Worm (Caenorhabditis elegans): ENCODE data around the gene F59E11.6.

The F59E11.6 gene

DNA sequence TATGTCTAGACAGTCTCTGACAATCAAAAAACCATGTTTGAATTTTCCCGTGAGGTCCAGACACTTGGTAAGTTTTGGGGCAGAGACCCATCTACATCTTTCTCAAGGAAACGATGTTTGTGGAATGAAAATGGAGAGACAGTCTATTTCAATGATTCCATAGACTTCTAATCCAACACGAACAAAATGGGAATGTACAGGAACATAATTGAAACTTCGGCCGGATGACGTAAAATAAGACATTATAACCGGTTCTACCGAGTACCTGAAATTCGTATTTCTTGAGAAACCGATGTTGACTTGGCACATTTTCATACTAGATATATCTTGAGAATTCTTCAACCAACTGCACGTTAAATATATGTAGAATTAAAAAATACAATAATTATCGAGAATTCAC is 3.5 kb upstream of the F59E11.6 start, which contains the start of gene str-87:
Gene str-87, minus strand, starts transcription at position 101 of the 400 bp plus-strand sequence.
- TF ChIP-seq ztf-23 (GFP tag; IDR thresholded peaks at IDR 0.05) (no peak), ref-1 (GFP tag; conservative IDR thresholded peaks at IDR 0.05) (no peak), tab-1 (GFP tag; IDR thresholded peaks at IDR 0.05) (no peak), klf-2 (GFP tag; conservative IDR thresholded peaks at IDR 0.05) (no peak), med-1 (GFP tag; optimal IDR thresholded peaks at IDR 0.05; ENCODE audit: insufficient read depth) (no peak), T22C8.4 (GFP tag; IDR thresholded peaks at IDR 0.05) (no peak), flt-1 (GFP tag; IDR thresholded peaks at IDR 0.05) (no peak), cog-1 (tag; optimal IDR thresholded peaks at IDR 0.05) (no peak), ztf-29 (GFP tag; IDR thresholded peaks at IDR 0.05) (no peak)

DNA sequence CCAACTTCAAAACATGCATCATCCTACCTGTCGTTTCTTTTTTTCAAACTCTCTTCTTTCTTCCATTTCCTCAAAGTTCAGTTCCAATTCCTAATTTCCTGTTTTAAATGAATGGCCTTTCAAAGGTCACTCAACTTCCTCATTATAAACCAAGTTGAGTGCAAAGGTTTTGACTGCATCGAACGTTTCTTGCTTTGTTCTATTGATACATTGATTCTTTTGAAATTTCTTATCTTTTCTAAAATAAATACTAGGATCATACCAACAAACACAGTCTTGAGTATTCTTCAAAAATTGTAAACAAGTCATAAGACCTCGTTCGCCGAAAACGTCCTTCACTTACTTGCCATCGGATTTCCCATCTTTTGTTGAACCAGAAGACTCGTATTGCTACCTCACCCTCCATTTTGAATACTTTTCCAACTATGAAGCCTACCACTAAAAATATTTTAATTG is 1.4 kb upstream of the F59E11.6 start, which contains the start of gene F59E11.7:
Gene F59E11.7, plus strand, starts transcription at position 51 of the 456 bp plus-strand sequence.
- TF ChIP-seq ztf-29 (GFP tag; IDR thresholded peaks at IDR 0.05) (no peak), tab-1 (GFP tag; IDR thresholded peaks at IDR 0.05) (no peak), cog-1 (tag; optimal IDR thresholded peaks at IDR 0.05) (no peak), ztf-23 (GFP tag; IDR thresholded peaks at IDR 0.05) (no peak), klf-2 (GFP tag; conservative IDR thresholded peaks at IDR 0.05) (no peak), T22C8.4 (GFP tag; IDR thresholded peaks at IDR 0.05) (no peak), flt-1 (GFP tag; IDR thresholded peaks at IDR 0.05) (no peak), ref-1 (GFP tag; conservative IDR thresholded peaks at IDR 0.05) (no peak), med-1 (GFP tag; optimal IDR thresholded peaks at IDR 0.05; ENCODE audit: insufficient read depth) (no peak)

DNA sequence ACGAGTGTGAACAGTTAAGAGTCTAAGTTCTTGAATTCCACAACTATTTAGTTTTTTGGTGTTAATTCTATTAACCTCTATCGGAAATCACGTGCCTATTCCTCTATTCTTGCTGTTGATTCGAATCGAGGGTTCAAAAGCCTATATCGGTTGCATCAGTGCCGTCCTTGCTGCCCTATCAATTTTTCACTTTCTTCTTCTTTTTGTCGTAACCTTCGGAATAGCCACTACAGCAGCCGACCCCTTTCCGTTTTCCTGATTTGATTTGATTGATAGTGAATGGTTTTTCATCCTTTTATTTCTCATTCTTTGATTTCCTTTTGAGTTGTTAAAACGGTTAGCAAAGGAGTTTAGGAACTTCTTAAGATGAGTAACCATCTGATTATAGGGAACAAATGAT is 2.7 kb downstream of the F59E11.6 start:
- TF ChIP-seq flt-1 (GFP tag; IDR thresholded peaks at IDR 0.05) (no peak), klf-2 (GFP tag; conservative IDR thresholded peaks at IDR 0.05) (no peak), tab-1 (GFP tag; IDR thresholded peaks at IDR 0.05) (no peak), cog-1 (tag; optimal IDR thresholded peaks at IDR 0.05) (no peak), T22C8.4 (GFP tag; IDR thresholded peaks at IDR 0.05) (no peak), med-1 (GFP tag; optimal IDR thresholded peaks at IDR 0.05; ENCODE audit: insufficient read depth) (no peak), ref-1 (GFP tag; conservative IDR thresholded peaks at IDR 0.05) (no peak), ztf-23 (GFP tag; IDR thresholded peaks at IDR 0.05) (no peak), ztf-29 (GFP tag; IDR thresholded peaks at IDR 0.05) (no peak)

DNA sequence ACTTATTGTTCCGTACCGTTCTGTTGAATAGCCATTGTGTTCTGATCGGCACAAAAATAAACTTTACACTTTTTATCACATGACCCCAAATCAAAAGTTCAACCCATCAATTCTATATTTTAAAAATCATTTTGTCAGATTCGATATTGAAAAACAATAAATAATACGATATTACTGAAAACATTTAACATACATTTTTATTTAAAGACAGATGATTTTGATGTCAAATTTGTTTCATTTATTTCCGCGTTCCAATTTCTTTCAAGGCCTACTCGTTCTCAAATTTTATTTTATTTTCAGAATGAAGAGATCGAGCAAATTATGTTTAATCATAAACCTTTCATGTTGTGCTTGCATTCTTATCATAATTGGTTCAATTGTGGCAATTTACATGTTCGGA is 3.2 kb downstream of the F59E11.6 start, which contains the start of gene F59E11.5:
Gene F59E11.5, plus strand, starts transcription at position 301 of the 400 bp plus-strand sequence.
- TF ChIP-seq tab-1 (GFP tag; IDR thresholded peaks at IDR 0.05) (no peak), ztf-29 (GFP tag; IDR thresholded peaks at IDR 0.05) (no peak), cog-1 (tag; optimal IDR thresholded peaks at IDR 0.05) (no peak), flt-1 (GFP tag; IDR thresholded peaks at IDR 0.05) (no peak), T22C8.4 (GFP tag; IDR thresholded peaks at IDR 0.05) (no peak), ztf-23 (GFP tag; IDR thresholded peaks at IDR 0.05) (no peak), ref-1 (GFP tag; conservative IDR thresholded peaks at IDR 0.05) (no peak), med-1 (GFP tag; optimal IDR thresholded peaks at IDR 0.05; ENCODE audit: insufficient read depth) (no peak), klf-2 (GFP tag; conservative IDR thresholded peaks at IDR 0.05) (no peak)

DNA sequence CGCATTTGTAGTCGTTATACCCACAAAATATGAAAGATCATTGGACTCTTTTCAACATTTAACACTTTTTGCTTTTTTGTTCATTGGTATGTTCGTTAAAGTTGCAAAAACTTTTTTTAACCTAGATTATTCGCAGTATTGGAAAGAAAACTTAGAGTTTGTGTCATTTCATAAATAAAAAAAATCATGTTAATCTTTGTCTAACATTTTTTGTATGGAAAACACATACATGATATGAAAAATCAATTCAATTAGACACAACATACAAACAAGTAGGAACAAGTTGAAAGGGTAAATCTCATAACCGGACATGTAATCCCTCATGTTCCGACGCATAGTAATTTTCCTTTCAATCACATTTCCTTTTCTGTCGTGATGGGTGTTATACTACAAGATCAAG is 9.6 kb downstream of the F59E11.6 start, which contains the start of gene F59E11.2:
Gene F59E11.2, plus strand, starts transcription at position 301 of the 400 bp plus-strand sequence.
- TF ChIP-seq klf-2 (GFP tag; conservative IDR thresholded peaks at IDR 0.05) = no peak
- no peak for TF ChIP-seq flt-1 (GFP tag; IDR thresholded peaks at IDR 0.05)
- TF ChIP-seq tab-1 (GFP tag; IDR thresholded peaks at IDR 0.05) = no peak
- no peak for TF ChIP-seq ztf-23 (GFP tag; IDR thresholded peaks at IDR 0.05)
- no peak for TF ChIP-seq ztf-29 (GFP tag; IDR thresholded peaks at IDR 0.05)
- TF ChIP-seq T22C8.4 (GFP tag; IDR thresholded peaks at IDR 0.05) = no peak
- TF ChIP-seq cog-1 (tag; optimal IDR thresholded peaks at IDR 0.05) = no peak
- TF ChIP-seq ref-1 (GFP tag; conservative IDR thresholded peaks at IDR 0.05) = no peak
- TF ChIP-seq med-1 (GFP tag; optimal IDR thresholded peaks at IDR 0.05; ENCODE audit: insufficient read depth) = no peak

DNA sequence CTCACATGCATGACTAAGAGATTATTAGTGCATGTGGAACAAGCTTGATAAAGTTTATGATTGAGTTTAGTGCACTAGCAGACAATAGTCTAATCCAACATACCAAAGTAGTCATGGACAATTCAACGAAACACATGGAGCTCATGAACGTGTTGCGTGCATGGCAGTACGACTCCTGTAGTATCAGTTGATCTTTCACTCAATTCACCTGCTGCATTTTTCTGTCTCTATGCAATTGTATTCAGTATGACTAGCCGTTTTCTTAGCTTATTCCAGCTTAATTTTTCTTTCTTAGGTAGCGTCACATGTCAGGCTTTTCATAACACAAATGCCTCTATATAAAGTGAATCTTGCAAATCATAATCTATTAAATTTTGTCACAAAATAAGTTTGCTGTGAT is 11.7 kb downstream of the F59E11.6 start, which contains the start of gene srx-1:
Gene srx-1, plus strand, starts transcription at position 382 of the 400 bp plus-strand sequence.
- TF ChIP-seq med-1 (GFP tag; optimal IDR thresholded peaks at IDR 0.05; ENCODE audit: insufficient read depth) (no peak), T22C8.4 (GFP tag; IDR thresholded peaks at IDR 0.05) (no peak), cog-1 (tag; optimal IDR thresholded peaks at IDR 0.05) (no peak), klf-2 (GFP tag; conservative IDR thresholded peaks at IDR 0.05) (no peak), ztf-29 (GFP tag; IDR thresholded peaks at IDR 0.05) (no peak), ref-1 (GFP tag; conservative IDR thresholded peaks at IDR 0.05) (no peak), ztf-23 (GFP tag; IDR thresholded peaks at IDR 0.05) (no peak), tab-1 (GFP tag; IDR thresholded peaks at IDR 0.05) (no peak), flt-1 (GFP tag; IDR thresholded peaks at IDR 0.05) (no peak)

DNA sequence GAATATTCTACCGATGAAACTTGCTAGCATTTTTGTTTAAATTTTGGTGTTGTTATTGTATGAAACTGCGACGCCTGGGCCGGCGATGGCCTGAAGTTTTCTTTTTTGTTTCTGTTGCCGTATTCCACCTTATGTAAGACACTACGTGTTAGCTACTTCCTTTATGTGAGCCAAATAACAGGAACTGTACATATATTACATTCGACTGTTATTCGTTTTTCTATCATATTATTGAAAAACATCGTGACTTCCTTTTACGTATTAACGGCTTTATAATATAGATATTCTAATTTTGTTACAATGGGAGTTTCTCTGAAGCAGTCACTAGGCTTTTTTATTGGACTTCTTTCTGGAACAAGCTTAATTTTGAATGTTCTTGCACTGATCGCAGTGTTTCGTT is 13.7 kb downstream of the F59E11.6 start, which contains the start of gene srx-3:
Gene srx-3, plus strand, starts transcription at position 301 of the 400 bp plus-strand sequence.
- no peak for TF ChIP-seq flt-1 (GFP tag; IDR thresholded peaks at IDR 0.05)
- TF ChIP-seq ztf-23 (GFP tag; IDR thresholded peaks at IDR 0.05) = no peak
- no peak for TF ChIP-seq ztf-29 (GFP tag; IDR thresholded peaks at IDR 0.05)
- no peak for TF ChIP-seq T22C8.4 (GFP tag; IDR thresholded peaks at IDR 0.05)
- no peak for TF ChIP-seq ref-1 (GFP tag; conservative IDR thresholded peaks at IDR 0.05)
- TF ChIP-seq cog-1 (tag; optimal IDR thresholded peaks at IDR 0.05) = no peak
- TF ChIP-seq tab-1 (GFP tag; IDR thresholded peaks at IDR 0.05) = no peak

DNA sequence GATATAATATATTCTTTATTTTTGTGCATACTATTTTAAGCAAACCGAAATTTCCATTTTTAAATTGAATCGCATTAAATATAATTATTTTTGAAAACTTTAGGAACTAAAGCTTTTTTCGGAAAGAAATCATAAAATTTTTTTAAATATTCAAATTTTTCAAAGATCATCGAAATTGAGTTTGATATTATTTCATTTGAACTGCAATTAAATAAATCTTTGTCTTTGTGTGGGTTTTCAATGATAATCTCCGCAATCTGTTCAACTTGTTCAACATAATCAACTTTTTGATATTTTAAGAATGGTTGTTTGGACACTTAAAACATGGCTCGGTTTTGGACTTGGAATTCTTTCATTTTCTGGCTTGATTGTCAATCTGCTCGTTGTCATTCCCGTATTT is 17.6 kb downstream of the F59E11.6 start, which contains the start of gene srx-2:
Gene srx-2, plus strand, starts transcription at position 301 of the 400 bp plus-strand sequence.
- TF ChIP-seq ztf-29 (GFP tag; IDR thresholded peaks at IDR 0.05) = no peak
- TF ChIP-seq ztf-23 (GFP tag; IDR thresholded peaks at IDR 0.05) = no peak

DNA sequence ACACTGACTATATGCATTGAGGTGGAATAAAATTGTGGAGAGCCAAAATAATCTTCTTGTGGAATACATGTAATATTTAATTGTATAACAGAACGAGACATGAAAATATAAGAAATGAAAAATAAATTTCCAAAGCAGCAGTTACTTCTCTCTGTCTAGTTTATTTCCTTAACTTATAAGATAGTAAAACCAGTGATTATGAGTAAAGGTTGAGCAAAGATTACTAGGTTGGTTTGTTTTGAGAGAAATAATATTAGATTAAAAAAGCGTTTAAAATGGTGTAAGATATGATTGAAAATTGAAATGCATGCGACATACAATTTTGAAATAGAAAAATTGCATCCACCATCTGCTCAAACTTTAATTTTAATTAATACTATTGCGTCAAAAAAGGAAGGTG is 22.2 kb downstream of the F59E11.6 start, which contains the start of gene srh-201:
Gene srh-201, minus strand, starts transcription at position 101 of the 400 bp plus-strand sequence.
- TF ChIP-seq ztf-23 (GFP tag; IDR thresholded peaks at IDR 0.05) (no peak), cog-1 (tag; optimal IDR thresholded peaks at IDR 0.05) (no peak), tab-1 (GFP tag; IDR thresholded peaks at IDR 0.05) (no peak), klf-2 (GFP tag; conservative IDR thresholded peaks at IDR 0.05) (no peak), flt-1 (GFP tag; IDR thresholded peaks at IDR 0.05) (no peak), T22C8.4 (GFP tag; IDR thresholded peaks at IDR 0.05) (no peak), ref-1 (GFP tag; conservative IDR thresholded peaks at IDR 0.05) (no peak), ztf-29 (GFP tag; IDR thresholded peaks at IDR 0.05) (no peak), med-1 (GFP tag; optimal IDR thresholded peaks at IDR 0.05; ENCODE audit: insufficient read depth) (no peak)

Measured in whole organism, midembryonic.